Fruit fly (Drosophila melanogaster) whole organism, prepupa: ENCODE measurements around the gene Vinc.

ENCODE experiments used
- Blimp-1 ChIP-seq: fragments of 200-800 bp; sonication (Bioruptor generic); optimal IDR thresholded peaks from 3 replicates; lab custom pipeline; 2017; ENCODE audit warnings: missing biosample characterization, missing genetic modification characterization, mild to moderate bottlenecking, moderate library complexity, missing genetic modification reagents
- CG10631 ChIP-seq: fragments of 200-800 bp; sonication (Bioruptor generic); optimal IDR thresholded peaks from 2 replicates; lab custom pipeline; 2016; ENCODE audit warnings: missing biosample characterization, missing genetic modification characterization
- CG10669 ChIP-seq: fragments of 200-800 bp; sonication (Bioruptor generic); optimal IDR thresholded peaks from 3 replicates; lab custom pipeline; 2018; ENCODE audit warnings: missing biosample characterization, mild to moderate bottlenecking, missing genetic modification characterization, moderate library complexity
- CG11762 ChIP-seq: fragments of 200-800 bp; sonication (Bioruptor generic); optimal IDR thresholded peaks from 3 replicates; lab custom pipeline; 2016; ENCODE audit warnings: missing biosample characterization, missing genetic modification characterization; ENCODE audit not compliant: insufficient read depth
- CG1621 ChIP-seq: fragments of 200-800 bp; sonication (Bioruptor generic); optimal IDR thresholded peaks from 3 replicates; lab custom pipeline; 2018; ENCODE audit warnings: missing biosample characterization, mild to moderate bottlenecking, missing genetic modification characterization
- CG16779 ChIP-seq: fragments of 200-800 bp; sonication (Bioruptor generic); optimal IDR thresholded peaks from 3 replicates; lab custom pipeline; 2017; ENCODE audit warnings: missing biosample characterization, mild to moderate bottlenecking, missing genetic modification characterization
- CG31627 ChIP-seq: fragments of 200-800 bp; sonication (Bioruptor generic); optimal IDR thresholded peaks from 3 replicates; lab custom pipeline; 2016; ENCODE audit warnings: missing biosample characterization, missing genetic modification characterization
- CG34406 ChIP-seq: fragments of 200-800 bp; sonication (Bioruptor generic); optimal IDR thresholded peaks from 3 replicates; lab custom pipeline; 2016; ENCODE audit warnings: missing biosample characterization, missing genetic modification characterization
- CG3919 ChIP-seq: fragments of 200-800 bp; sonication (Bioruptor generic); optimal IDR thresholded peaks from 3 replicates; lab custom pipeline; 2016; ENCODE audit warnings: missing biosample characterization, missing genetic modification characterization
- CG6163 ChIP-seq: fragments of 200-800 bp; sonication (Bioruptor generic); IDR thresholded peaks from 3 replicates; pipeline ENCODE4 v1.3.6; 2022; ENCODE audit warnings: missing biosample characterization, missing genetic modification characterization
- CG6276 ChIP-seq: fragments of 200-800 bp; sonication (Bioruptor generic); optimal IDR thresholded peaks from 2 replicates; lab custom pipeline; 2017; ENCODE audit warnings: missing biosample characterization, mild to moderate bottlenecking, missing genetic modification characterization
- CG8319 ChIP-seq: fragments of 200-800 bp; sonication (Bioruptor generic); optimal IDR thresholded peaks from 3 replicates; lab custom pipeline; 2016; ENCODE audit warnings: missing biosample characterization, missing genetic modification characterization
- CG8632 ChIP-seq: fragments of 200-800 bp; sonication (Bioruptor generic); optimal IDR thresholded peaks from 3 replicates; lab custom pipeline; 2016; ENCODE audit warnings: missing biosample characterization, missing genetic modification characterization
- Eip75B ChIP-seq: fragments of 200-800 bp; sonication (Bioruptor generic); optimal IDR thresholded peaks from 3 replicates; lab custom pipeline; 2016; ENCODE audit warnings: missing biosample characterization, missing genetic modification characterization
- Eip78C ChIP-seq: fragments of 200-800 bp; sonication (Bioruptor generic); peaks from one replicate; lab custom pipeline; 2016; ENCODE audit warnings: missing biosample characterization, missing genetic modification characterization
- Ets96B ChIP-seq: fragments of 200-800 bp; optimal IDR thresholded peaks from 2 replicates; lab custom pipeline; 2019; ENCODE audit warnings: missing biosample characterization, mild to moderate bottlenecking, missing genetic modification characterization, moderate library complexity
- Gug ChIP-seq: fragments of 200-800 bp; sonication (Bioruptor generic); IDR thresholded peaks from 2 replicates; pipeline ENCODE4 v1.3.6; 2022; ENCODE audit warnings: missing biosample characterization, missing genetic modification characterization
- Hr38 ChIP-seq: sonication (Bioruptor generic); optimal IDR thresholded peaks from 2 replicates; lab custom pipeline; 2016; ENCODE audit warnings: missing biosample characterization, missing genetic modification characterization
- Hr39 ChIP-seq: fragments of 200-800 bp; sonication (Bioruptor generic); optimal IDR thresholded peaks from 2 replicates; lab custom pipeline; 2016; ENCODE audit warnings: missing biosample characterization, missing genetic modification characterization
- Lpt ChIP-seq: fragments of 200-800 bp; sonication (Bioruptor generic); optimal IDR thresholded peaks from 3 replicates; lab custom pipeline; 2016; ENCODE audit warnings: missing biosample characterization, missing genetic modification characterization
- Met ChIP-seq: fragments of 200-800 bp; sonication (Bioruptor generic); optimal IDR thresholded peaks from 3 replicates; lab custom pipeline; 2016; ENCODE audit warnings: missing biosample characterization, missing genetic modification characterization
- OdsH ChIP-seq: fragments of 200-800 bp; sonication (Bioruptor generic); optimal IDR thresholded peaks from 3 replicates; lab custom pipeline; 2016; ENCODE audit warnings: missing biosample characterization, missing genetic modification characterization
- Smox ChIP-seq: fragments of 200-800 bp; sonication (Bioruptor generic); optimal IDR thresholded peaks from 3 replicates; lab custom pipeline; 2016; ENCODE audit warnings: missing biosample characterization, missing genetic modification characterization
- Sox14 ChIP-seq: fragments of 200-800 bp; sonication (Bioruptor generic); optimal IDR thresholded peaks from 3 replicates; lab custom pipeline; 2016; ENCODE audit warnings: missing biosample characterization, missing genetic modification characterization
- Sox15 ChIP-seq: fragments of 200-800 bp; sonication (Bioruptor generic); optimal IDR thresholded peaks from 3 replicates; lab custom pipeline; 2016; ENCODE audit warnings: missing biosample characterization, missing genetic modification characterization
- achi ChIP-seq: fragments of 200-800 bp; sonication (Bioruptor generic); optimal IDR thresholded peaks from 3 replicates; lab custom pipeline; 2016; ENCODE audit warnings: missing biosample characterization, missing genetic modification characterization
- cyc ChIP-seq: fragments of 200-800 bp; sonication (Bioruptor generic); optimal IDR thresholded peaks from 3 replicates; lab custom pipeline; 2016; ENCODE audit warnings: missing biosample characterization, missing genetic modification characterization
- eg ChIP-seq: fragments of 200-800 bp; sonication (Bioruptor generic); IDR thresholded peaks from 3 replicates; pipeline ENCODE4 v1.3.6; 2022; ENCODE audit warnings: missing biosample characterization, missing genetic modification characterization
- esn ChIP-seq: fragments of 200-800 bp; sonication (Bioruptor generic); optimal IDR thresholded peaks from 2 replicates; lab custom pipeline; 2016; ENCODE audit warnings: missing biosample characterization, mild to moderate bottlenecking, missing genetic modification characterization, moderate library complexity
- fd85E ChIP-seq: fragments of 200-800 bp; sonication (Bioruptor generic); optimal IDR thresholded peaks from 3 replicates; lab custom pipeline; 2016; ENCODE audit warnings: missing biosample characterization, missing genetic modification characterization
- fkh ChIP-seq: fragments of 200-800 bp; sonication (Bioruptor generic); optimal IDR thresholded peaks from 3 replicates; lab custom pipeline; 2017; ENCODE audit warnings: missing biosample characterization, mild to moderate bottlenecking, missing genetic modification characterization, moderate library complexity
- lz ChIP-seq: fragments of 200-800 bp; sonication (Bioruptor generic); optimal IDR thresholded peaks from 3 replicates; lab custom pipeline; 2016; ENCODE audit warnings: missing biosample characterization, missing genetic modification characterization
- net ChIP-seq: fragments of 200-800 bp; sonication (Bioruptor generic); optimal IDR thresholded peaks from 3 replicates; lab custom pipeline; 2016; ENCODE audit warnings: missing biosample characterization, missing genetic modification characterization
- pdm3 ChIP-seq: fragments of 200-800 bp; sonication (Bioruptor generic); optimal IDR thresholded peaks from 3 replicates; lab custom pipeline; 2016; ENCODE audit warnings: missing biosample characterization, missing genetic modification characterization
- salr ChIP-seq, 2 experiments: fragments of 200-800 bp; sonication (Bioruptor generic); optimal IDR thresholded peaks; 3 replicates each; lab custom pipeline; 2016 to 2018; ENCODE audit warnings: missing biosample characterization in 2 of 2, missing genetic modification characterization in 2 of 2, mild to moderate bottlenecking in 1 of 2
- spab ChIP-seq: fragments of 200-800 bp; sonication (Bioruptor generic); optimal IDR thresholded peaks from 2 replicates; lab custom pipeline; 2017; ENCODE audit warnings: missing biosample characterization, mild to moderate bottlenecking, missing genetic modification characterization, missing genetic modification reagents
- svp ChIP-seq: fragments of 200-800 bp; sonication (Bioruptor generic); peaks from one replicate; lab custom pipeline; 2016; ENCODE audit warnings: missing biosample characterization, missing genetic modification characterization
- vri ChIP-seq: fragments of 200-800 bp; sonication (Bioruptor generic); optimal IDR thresholded peaks from 3 replicates; lab custom pipeline; 2016; ENCODE audit warnings: missing biosample characterization, mild to moderate bottlenecking, missing genetic modification characterization

The Vinc gene

dm6 chrX:2175956-2176469, 46.4 kb downstream of the Vinc start, which contains the start of gene Cyp4d2:
Gene Cyp4d2 (plus strand): TSS chrX:2176006.
- no peak for TF ChIP-seq esn (GFP tag; lab: Kevin White, UChicago)
- TF ChIP-seq fkh (GFP tag; lab: Kevin White, UChicago): peak; percentile 30

dm6 chrX:2175265-2175795, 47.0 kb downstream of the Vinc start, which contains the start of gene Cyp4d14:
Gene Cyp4d14 (minus strand): TSS chrX:2175315.
- TF ChIP-seq achi (no peak), svp (GFP tag; lab: Kevin White, UChicago) (peak; percentile 84), Gug (GFP tag; lab: Robert Waterston, UW) (no peak), Ets96B (tag; lab: Kevin White, UChicago) (no peak), Hr38 (GFP tag; lab: Kevin White, UChicago) (no peak), Eip78C (no peak), Sox15 (GFP tag; lab: Kevin White, UChicago) (no peak), net (no peak)

DNA sequence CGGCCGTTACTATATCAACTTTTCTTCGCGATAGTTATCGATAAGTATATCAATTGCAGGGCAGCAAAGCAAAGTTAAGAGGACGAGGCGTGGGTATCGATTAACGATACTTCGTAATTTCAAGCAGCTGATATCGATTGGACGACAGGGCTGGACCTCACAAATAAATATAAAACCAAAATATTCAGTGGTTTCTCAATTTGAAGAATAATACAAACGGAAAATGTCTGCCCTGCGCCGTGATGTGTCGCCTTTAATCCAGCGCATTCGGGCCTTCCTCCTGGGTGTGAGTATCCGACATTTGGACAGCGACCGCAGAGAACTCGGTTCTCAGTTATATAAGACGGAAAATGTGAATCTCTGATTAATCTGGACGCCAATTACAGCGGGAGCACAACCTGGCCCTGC, 49.9 kb downstream of the Vinc start, which contains the start of gene ND-B14.5A:
Gene ND-B14.5A, plus strand, starts transcription at position 107 of the 408 bp plus-strand sequence.
- TF ChIP-seq Ets96B (tag; lab: Kevin White, UChicago): no peak
- TF ChIP-seq esn (GFP tag; lab: Kevin White, UChicago): peak; percentile 23

DNA sequence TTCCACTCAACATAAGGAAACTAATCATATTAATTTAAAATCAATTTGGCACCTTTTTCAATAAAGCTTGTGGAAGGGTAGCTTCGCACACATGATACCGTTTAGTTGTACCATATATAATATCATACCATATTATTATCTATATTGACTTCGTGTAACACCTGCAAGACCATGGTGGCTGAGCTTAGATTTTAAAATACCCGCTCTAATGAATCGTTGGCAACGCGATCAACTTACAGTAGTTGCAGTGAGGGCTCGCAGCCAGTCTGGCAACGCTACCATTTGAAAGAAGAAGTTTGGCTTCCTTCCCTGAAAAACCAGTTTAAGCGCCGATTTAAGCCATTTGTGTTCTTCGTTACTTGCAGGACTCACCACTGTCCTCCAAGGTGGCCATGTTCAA, 51.9 kb downstream of the Vinc start:
- TF ChIP-seq CG10631: no peak
- TF ChIP-seq, all 60 proteins: peak for 0

DNA sequence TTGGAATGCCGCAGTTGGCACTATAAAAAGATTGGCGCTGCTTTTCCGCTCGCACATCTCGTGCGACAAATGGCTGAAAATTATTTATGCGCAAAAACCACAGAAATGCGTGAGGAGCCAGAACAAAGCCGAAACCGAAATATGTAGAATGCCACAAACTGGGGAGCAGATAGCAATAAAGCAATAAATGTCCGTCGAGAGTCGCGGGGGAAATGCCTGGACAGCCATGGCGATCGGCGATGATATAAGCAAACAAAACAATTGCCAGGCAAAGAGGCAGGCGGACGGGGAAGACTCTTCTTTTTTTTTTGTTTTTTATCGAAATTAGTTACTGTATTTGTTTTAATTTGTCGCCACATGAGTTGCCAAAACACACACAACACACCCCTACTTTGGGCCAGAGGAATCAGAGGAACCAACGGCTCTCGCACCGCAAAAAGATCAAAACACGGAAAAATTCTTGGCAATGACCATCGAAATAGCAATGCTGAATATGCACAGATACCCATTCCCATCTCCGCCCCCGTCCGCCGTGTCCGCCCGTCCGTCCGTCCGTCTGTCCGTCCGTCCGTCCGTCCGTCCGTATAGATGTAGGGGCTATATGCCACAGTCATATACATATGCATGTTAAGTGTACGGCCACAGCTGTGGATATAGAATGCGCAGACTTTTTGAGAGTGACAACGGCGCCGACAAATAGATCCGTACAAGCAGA, 53.7 kb downstream of the Vinc start:
- TF ChIP-seq fd85E (GFP tag; lab: Kevin White, UChicago) (no peak), spab (GFP tag; lab: Kevin White, UChicago) (no peak), pdm3 (no peak), CG8319 (GFP tag; lab: Kevin White, UChicago) (no peak), Blimp-1 (GFP tag; lab: Kevin White, UChicago) (no peak)

- TF ChIP-seq Eip78C (peak; percentile 53), cyc (GFP tag; lab: Kevin White, UChicago) (no peak), CG8632 (GFP tag; lab: Kevin White, UChicago) (no peak), Smox (GFP tag; lab: Kevin White, UChicago) (no peak), pdm3 (peak; percentile 56), Hr39 (GFP tag; lab: Kevin White, UChicago) (no peak), CG11762 (GFP tag; lab: Kevin White, UChicago) (no peak), CG6163 (GFP tag; lab: Robert Waterston, UW) (peak; percentile 83), eg (peak; percentile 90), fkh (GFP tag; lab: Kevin White, UChicago) (no peak), CG31627 (GFP tag; lab: Kevin White, UChicago) (no peak), Sox14 (GFP tag; lab: Kevin White, UChicago) (peak; percentile 8), net (peak; percentile 43), Eip75B (GFP tag; lab: Kevin White, UChicago) (no peak), Gug (GFP tag; lab: Robert Waterston, UW) (peak; percentile 76), svp (GFP tag; lab: Kevin White, UChicago) (peak; percentile 64), OdsH (GFP tag; lab: Kevin White, UChicago) (peak; percentile 42), Sox15 (GFP tag; lab: Kevin White, UChicago) (no peak), CG10631 (peak; percentile 10), CG34406 (GFP tag; lab: Kevin White, UChicago) (no peak), CG10669 (GFP tag; lab: Kevin White, UChicago) (no peak), CG6276 (peak; percentile 63), salr (GFP tag; optimal IDR thresholded peaks at IDR 0.05; lab: Kevin White, UChicago) (peak in 1 of 2 experiments; percentile 8), lz (GFP tag; lab: Kevin White, UChicago) (no peak), CG8319 (GFP tag; lab: Kevin White, UChicago) (no peak), esn (GFP tag; lab: Kevin White, UChicago) (no peak), CG1621 (tag; lab: Kevin White, UChicago) (no peak), vri (GFP tag; lab: Kevin White, UChicago) (no peak), CG16779 (no peak), CG3919 (peak; percentile 47), Lpt (GFP tag; lab: Kevin White, UChicago) (peak; percentile 38), Met (no peak), Ets96B (tag; lab: Kevin White, UChicago) (no peak)
These were observed 56.2 kb downstream of the Vinc start for dm6 chrX:2166129-2166528.
